Fruit fly (Drosophila melanogaster): ENCODE measurements around the gene GCS2beta.

dm6 chr2L:17450505-17451415 lies 33.3 kb downstream of the GCS2beta start:
- peak; percentile 63; the same call in 2 of the 3 replicates for TF ChIP-seq CG8119 (GFP tag; IDR thresholded peaks at IDR 0.05)
- peak; percentile 38 for TF ChIP-seq Blimp-1 (GFP tag; optimal IDR thresholded peaks at IDR 0.05)
- peak; percentile 81 for TF ChIP-seq Met (GFP tag; optimal IDR thresholded peaks at IDR 0.05)
- TF ChIP-seq CG32006 (GFP tag; optimal IDR thresholded peaks at IDR 0.05), result peak; percentile 80
- peak; percentile 67 for TF ChIP-seq Sox102F (GFP tag; optimal IDR thresholded peaks at IDR 0.05)
- peak; percentile 71 for TF ChIP-seq CG10631 (GFP tag; optimal IDR thresholded peaks at IDR 0.05)
- TF ChIP-seq vri (GFP tag; optimal IDR thresholded peaks at IDR 0.05), result peak; percentile 31
- peak; percentile 70 for TF ChIP-seq CG31627 (GFP tag; optimal IDR thresholded peaks at IDR 0.05)
- TF ChIP-seq fd85E (GFP tag; optimal IDR thresholded peaks at IDR 0.05), result peak; percentile 28

Measured in whole organism, prepupa.